Fruit fly (Drosophila melanogaster): ENCODE measurements around the gene Npc2b.

The Npc2b gene

DNA sequence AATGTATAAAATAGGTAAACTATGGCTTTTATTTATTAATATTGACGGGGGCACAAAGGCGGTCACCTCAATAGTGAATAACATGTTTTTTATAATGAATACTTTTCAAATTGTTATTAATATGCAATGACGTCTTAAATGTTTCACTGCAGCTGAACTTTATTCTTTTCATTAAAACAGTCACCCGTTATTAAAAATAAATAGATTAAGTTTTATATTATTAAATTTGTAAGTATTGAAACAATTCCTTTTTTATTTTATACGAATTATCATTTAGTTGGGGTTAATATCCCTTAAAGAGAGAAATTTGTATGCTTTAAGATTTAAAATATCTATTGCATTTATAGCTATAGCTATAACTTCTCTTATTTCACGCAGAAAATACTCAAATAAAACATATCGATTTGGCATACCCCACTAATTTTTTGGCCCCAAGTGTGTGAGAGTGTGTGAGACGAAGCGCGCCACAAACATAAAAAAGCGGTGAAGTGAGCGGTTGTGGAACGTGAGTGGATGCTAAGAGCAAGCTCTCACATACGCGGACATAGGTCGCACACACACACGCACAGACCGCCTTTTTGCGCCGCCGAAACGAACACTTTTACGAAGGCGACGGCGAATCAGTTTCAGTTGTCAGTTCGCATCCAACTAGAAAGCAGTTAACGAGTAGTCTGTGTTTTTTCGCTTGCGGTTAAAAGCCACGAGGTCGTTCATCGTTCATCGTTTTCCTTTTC, 32.8 kb upstream of the Npc2b start, which contains the start of gene foxo (continued):
- TF ChIP-seq Kr (GFP tag; optimal IDR thresholded peaks at IDR 0.05) (no peak), yki (optimal IDR thresholded peaks at IDR 0.05) (no peak), caup (GFP tag; optimal IDR thresholded peaks at IDR 0.05; ENCODE audit: severe bottlenecking) (peak; percentile 72), onecut (GFP tag; IDR thresholded peaks at IDR 0.05) (peak; percentile 59; the same call in 1 of the 2 replicates), CG5245 (GFP tag; optimal IDR thresholded peaks at IDR 0.05) (no peak), odd (GFP tag; optimal IDR thresholded peaks at IDR 0.05) (peak; percentile 91), btn (GFP tag; optimal IDR thresholded peaks at IDR 0.05) (no peak), CG8290 (GFP tag; optimal IDR thresholded peaks at IDR 0.05) (no peak), CG8290 (tag; optimal IDR thresholded peaks at IDR 0.05) (peak in 1 of 2 experiments; percentile 63), Aef1 (GFP tag; IDR thresholded peaks at IDR 0.05) (peak; percentile 39; the same call in 2 of the 3 replicates), Sox102F (GFP tag; optimal IDR thresholded peaks at IDR 0.05) (peak; percentile 82), Poxn (GFP tag; IDR thresholded peaks at IDR 0.05) (no peak), HmgD (GFP tag; optimal IDR thresholded peaks at IDR 0.05) (peak; percentile 35), CG10565 (GFP tag; optimal IDR thresholded peaks at IDR 0.05) (no peak), CG15514 (GFP tag; optimal IDR thresholded peaks at IDR 0.05) (peak; percentile 41), tna (GFP tag; IDR thresholded peaks at IDR 0.05; ENCODE audit: partially characterized antibody) (peak; percentile 34; the same call in 1 of the 2 replicates), PHDP (tag; optimal IDR thresholded peaks at IDR 0.05) (peak; percentile 88), ewg (GFP tag; optimal IDR thresholded peaks at IDR 0.05) (peak; percentile 72), hth (optimal IDR thresholded peaks at IDR 0.05) (no peak), E2f2 (GFP tag; IDR thresholded peaks at IDR 0.05) (peak; percentile 26; the same call in 1 of the 2 replicates), zen2 (GFP tag; IDR thresholded peaks at IDR 0.05; ENCODE audit: partially characterized antibody) (no peak), ems (GFP tag; optimal IDR thresholded peaks at IDR 0.05) (no peak), CG2889 (GFP tag; IDR thresholded peaks at IDR 0.05) (no peak), CG3163 (GFP tag; optimal IDR thresholded peaks at IDR 0.05) (peak; percentile 83), Meics (GFP tag; optimal IDR thresholded peaks at IDR 0.05) (peak; percentile 93), pita (GFP tag; optimal IDR thresholded peaks at IDR 0.05) (no peak), CG9727 (GFP tag; optimal IDR thresholded peaks at IDR 0.05) (peak; percentile 88), chn (GFP tag; optimal IDR thresholded peaks at IDR 0.05) (no peak), CG15011 (GFP tag; optimal IDR thresholded peaks at IDR 0.05) (peak; percentile 79), CG15601 (tag; optimal IDR thresholded peaks at IDR 0.05) (peak; percentile 79), HLH3B (GFP tag; IDR thresholded peaks at IDR 0.05) (no peak; the same call in 1 of the 2 replicates), Stat92E (GFP tag; optimal IDR thresholded peaks at IDR 0.05) (no peak), bsh (GFP tag; optimal IDR thresholded peaks at IDR 0.05) (peak in 1 of 2 experiments; percentile 77), CG6683 (GFP tag; optimal IDR thresholded peaks at IDR 0.05) (peak; percentile 78), CG1832 (GFP tag; optimal IDR thresholded peaks at IDR 0.05) (no peak), mam (GFP tag; optimal IDR thresholded peaks at IDR 0.05) (peak; percentile 43), ci (GFP tag; IDR thresholded peaks at IDR 0.05) (peak; percentile 77), Max (GFP tag; optimal IDR thresholded peaks at IDR 0.05) (peak; percentile 8), ftz-f1 (GFP tag; optimal IDR thresholded peaks at IDR 0.05) (peak; percentile 76), sens-2 (GFP tag; IDR thresholded peaks at IDR 0.05) (no peak), zf30C (GFP tag; optimal IDR thresholded peaks at IDR 0.05) (no peak), CG13296 (GFP tag; optimal IDR thresholded peaks at IDR 0.05) (peak; percentile 87), ATbp (GFP tag; optimal IDR thresholded peaks at IDR 0.05) (peak; percentile 69), ssp (GFP tag; IDR thresholded peaks at IDR 0.05) (peak; percentile 36; the same call in 1 of the 2 replicates), nau (GFP tag; optimal IDR thresholded peaks at IDR 0.05) (peak; percentile 66), Hand (GFP tag; optimal IDR thresholded peaks at IDR 0.05) (peak; percentile 89), sqz (GFP tag; optimal IDR thresholded peaks at IDR 0.05) (peak; percentile 62), CG1603 (tag; optimal IDR thresholded peaks at IDR 0.05) (peak; percentile 25), esg (GFP tag; conservative IDR thresholded peaks at IDR 0.05) (peak; percentile 56)

Measured in whole organism, embryonic.